Fruit fly (Drosophila melanogaster) Kc167 (cell line): ENCODE measurements around the gene Usp14.

Experiments
- Myc ChIP-seq: fragments of >200 bp; optimal IDR thresholded peaks from 2 replicates; lab custom pipeline; 2017; ENCODE audit warnings: missing external identifiers
- Sin3A ChIP-seq: fragments of >200 bp; optimal IDR thresholded peaks from 2 replicates; lab custom pipeline; 2018; ENCODE audit warnings: missing external identifiers
- h ChIP-seq: fragments of >200 bp; optimal IDR thresholded peaks from 3 replicates; lab custom pipeline; 2018; ENCODE audit warnings: missing external identifiers
- insv ChIP-seq: fragments of >200 bp; optimal IDR thresholded peaks from 3 replicates; lab custom pipeline; 2018; ENCODE audit warnings: missing external identifiers
- psq ChIP-seq: fragments of >200 bp; optimal IDR thresholded peaks from 2 replicates; lab custom pipeline; 2017; ENCODE audit warnings: missing external identifiers
- ttk ChIP-seq: sonication (Bioruptor generic); optimal IDR thresholded peaks from 2 replicates; lab custom pipeline; 2017; ENCODE audit warnings: missing external identifiers

The Usp14 gene

DNA sequence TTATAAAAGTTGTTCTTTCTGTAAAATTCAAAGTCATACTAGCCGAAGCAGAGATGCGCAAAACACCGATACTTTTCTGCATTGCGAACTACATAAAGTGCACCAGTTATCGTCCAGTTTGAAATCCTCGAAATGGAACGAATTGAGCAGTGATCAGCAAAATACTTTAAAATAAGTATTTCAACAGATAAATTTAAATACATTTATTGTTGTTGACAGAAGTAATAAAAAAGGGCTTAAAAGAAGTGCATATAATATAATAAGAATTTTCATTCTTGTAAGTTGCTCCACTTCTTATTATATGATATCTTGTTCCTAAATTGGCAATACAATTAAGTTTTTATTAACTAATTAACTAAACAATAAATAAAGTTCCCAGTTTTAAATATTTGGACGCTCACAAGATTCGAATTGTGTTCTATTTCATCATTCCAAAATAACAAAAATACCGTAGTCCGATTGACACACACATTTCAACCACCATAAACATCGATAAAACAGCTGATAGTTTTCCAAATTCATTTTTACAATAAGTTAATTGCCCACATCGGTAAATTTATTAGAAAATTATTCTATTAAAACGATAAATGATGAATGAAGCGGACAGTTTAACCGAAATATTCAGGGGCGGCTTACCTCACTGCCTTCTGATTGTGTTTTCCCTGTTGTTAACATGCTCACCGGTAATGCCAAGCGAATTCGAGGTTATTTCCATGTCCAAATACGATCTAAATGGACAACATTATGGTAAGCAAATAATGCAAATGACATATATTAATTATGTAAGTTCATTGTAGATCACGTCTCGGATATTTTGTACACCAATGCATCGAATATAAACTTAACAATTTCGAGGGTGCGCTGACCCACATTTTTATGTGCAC, at the start of gene Usp14, which contains the start of gene CG4972:
TSS of gene Usp14 (minus strand) at position 70 of the 884 bp plus-strand sequence.
TSS of gene CG4972 (plus strand) at position 466 of the 884 bp plus-strand sequence.
- no peak for TF ChIP-seq h (lab: Kevin White, UChicago)
- TF ChIP-seq insv = no peak
- TF ChIP-seq Sin3A (lab: Kevin White, UChicago) = no peak

DNA sequence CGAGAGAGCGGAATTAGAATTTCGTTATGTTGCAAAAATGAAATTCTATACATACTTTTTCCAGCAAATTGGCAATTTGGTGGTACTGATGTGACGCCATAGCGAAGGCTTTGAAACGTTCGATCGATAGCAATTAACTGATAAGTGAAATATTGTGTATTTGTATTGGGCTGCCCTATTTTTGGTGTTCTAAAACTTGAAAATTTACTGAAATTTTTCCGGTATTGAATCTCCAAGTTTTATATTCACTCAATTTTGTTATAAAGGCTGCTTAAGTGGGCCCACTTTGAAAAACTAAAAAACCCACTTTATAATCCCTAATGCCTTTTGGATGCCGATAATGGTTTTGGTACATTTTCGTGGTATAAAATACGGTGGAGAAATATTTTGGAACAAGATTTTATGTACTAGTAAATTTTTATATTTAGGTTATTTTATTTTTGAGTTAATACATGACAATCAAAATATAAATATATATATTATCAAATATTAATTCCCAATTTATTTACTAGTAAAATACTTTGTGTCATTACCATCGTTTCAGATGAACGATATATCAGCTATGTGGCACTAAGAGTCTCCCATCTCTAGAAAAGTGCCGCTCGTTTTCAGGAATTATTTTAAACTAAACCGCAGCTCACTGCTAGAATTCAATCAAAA, 48.3 kb upstream of the Usp14 start, which contains the start of the genes Cand1 and pim:
TSS of gene Cand1 (minus strand) at position 300 of the 660 bp plus-strand sequence.
TSS of gene pim (plus strand) at position 582 of the 660 bp plus-strand sequence.
- TF ChIP-seq ttk = no peak
- no peak for TF ChIP-seq insv
- no peak for TF ChIP-seq Myc (lab: Kevin White, UChicago)
- no peak for TF ChIP-seq psq (lab: Kevin White, UChicago)
- no peak for TF ChIP-seq Sin3A (lab: Kevin White, UChicago)
- TF ChIP-seq h (lab: Kevin White, UChicago) = no peak

DNA sequence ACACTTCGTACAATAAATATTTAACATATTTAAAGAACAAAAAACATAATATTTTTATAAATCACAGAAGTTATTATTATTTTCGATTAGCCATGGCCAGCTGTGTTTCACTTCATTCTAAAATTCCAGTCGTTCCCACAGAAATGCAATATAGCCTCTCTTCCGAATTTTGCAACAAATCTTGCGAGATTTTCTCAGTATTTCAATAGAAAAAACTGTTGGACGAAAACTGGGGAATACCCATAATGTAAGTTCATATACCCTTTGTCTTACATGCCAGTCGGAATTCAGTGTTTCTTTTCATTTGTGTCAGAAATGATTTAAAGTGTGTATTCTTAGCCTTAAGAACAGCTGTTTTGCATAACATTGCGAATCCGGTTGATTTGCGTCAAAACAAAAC, 42.3 kb upstream of the Usp14 start, which contains the start of the genes CtsL4 and ClpP:
TSS of gene CtsL4 (minus strand) at position 90 of the 400 bp plus-strand sequence.
TSS of gene ClpP (plus strand) at position 288 of the 400 bp plus-strand sequence.
- TF ChIP-seq insv = no peak
- TF ChIP-seq Sin3A (lab: Kevin White, UChicago) = no peak
- TF ChIP-seq h (lab: Kevin White, UChicago) = no peak
- TF ChIP-seq Myc (lab: Kevin White, UChicago) = no peak
- no peak for TF ChIP-seq ttk
- TF ChIP-seq psq (lab: Kevin White, UChicago) = no peak

DNA sequence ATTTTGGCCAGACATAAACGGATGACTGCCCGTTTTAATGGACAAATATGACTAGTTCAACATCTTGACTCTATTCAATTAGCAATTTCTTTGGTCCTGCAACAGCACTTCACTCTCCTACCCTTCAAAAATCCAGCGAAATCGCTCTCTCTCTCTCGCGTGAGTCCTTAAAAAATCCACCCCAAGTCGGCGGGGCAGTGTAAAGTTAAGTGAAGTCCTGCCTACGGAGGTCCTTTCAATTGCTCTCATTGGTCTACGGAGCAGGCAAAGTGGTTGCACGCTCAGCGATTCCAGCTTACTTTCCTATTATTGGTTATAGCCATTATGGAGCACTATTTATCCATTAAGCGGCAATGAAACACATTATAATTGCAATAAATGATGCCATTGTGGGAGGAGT, 39.7 kb upstream of the Usp14 start, which contains the start of gene CG34367:
TSS of gene CG34367 (minus strand) at position 35 of the 400 bp plus-strand sequence.
- no peak for TF ChIP-seq Myc (lab: Kevin White, UChicago)
- no peak for TF ChIP-seq h (lab: Kevin White, UChicago)
- TF ChIP-seq insv = no peak
- TF ChIP-seq psq (lab: Kevin White, UChicago) = no peak
- TF ChIP-seq Sin3A (lab: Kevin White, UChicago) = no peak
- no peak for TF ChIP-seq ttk

DNA sequence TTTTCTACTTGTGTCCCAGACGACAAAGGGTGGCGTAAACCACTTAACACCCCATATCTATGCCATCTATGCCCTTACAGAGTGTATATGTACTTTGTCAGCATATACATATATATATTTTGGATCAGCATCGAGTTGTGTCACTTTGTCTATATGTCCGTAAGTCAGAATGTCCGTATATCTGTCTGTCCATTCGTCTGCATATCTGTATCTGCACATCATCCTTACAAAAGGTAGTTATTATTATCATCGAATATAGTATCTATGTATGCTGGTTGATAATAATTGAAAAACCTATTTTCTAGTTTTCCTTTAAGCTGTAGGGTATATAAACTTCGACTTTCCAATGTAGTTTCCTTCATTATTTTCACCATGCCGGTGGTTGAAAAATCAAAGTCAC, 36.9 kb upstream of the Usp14 start:
- TF ChIP-seq ttk (no peak), psq (lab: Kevin White, UChicago) (no peak), insv (no peak), Sin3A (lab: Kevin White, UChicago) (no peak), Myc (lab: Kevin White, UChicago) (no peak), h (lab: Kevin White, UChicago) (no peak)

DNA sequence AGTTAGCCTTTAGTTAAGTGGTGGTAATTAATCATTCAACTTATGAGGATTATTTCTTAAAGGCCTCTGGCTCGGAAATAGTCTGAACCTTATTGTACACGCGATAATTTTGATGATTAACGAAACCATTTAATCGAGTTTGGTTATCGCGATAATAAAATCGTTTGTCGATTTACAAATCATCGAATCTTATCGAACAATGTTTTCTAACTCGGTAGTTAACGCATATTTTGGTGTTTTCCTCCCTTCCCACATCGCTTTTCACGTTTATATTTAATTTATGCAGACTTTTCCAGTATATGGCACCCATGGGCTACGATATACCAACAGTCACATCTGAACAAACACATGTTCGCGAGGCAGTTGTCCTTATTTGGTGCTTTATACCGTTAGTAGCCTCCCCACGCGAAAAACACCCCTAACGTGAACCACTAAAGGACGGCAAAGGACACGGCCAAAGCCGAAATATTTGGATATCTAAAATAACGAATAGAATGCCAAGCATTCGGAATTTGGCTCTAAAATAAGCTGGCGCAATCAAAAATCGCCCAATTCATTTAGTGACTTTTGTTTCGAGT, 29.9 kb upstream of the Usp14 start, which contains the start of gene Frmd5:
TSS of gene Frmd5 (plus strand) at position 414 of the 578 bp plus-strand sequence.
- TF ChIP-seq ttk (no peak), Sin3A (lab: Kevin White, UChicago) (no peak), Myc (lab: Kevin White, UChicago) (no peak), h (lab: Kevin White, UChicago) (no peak), insv (no peak), psq (lab: Kevin White, UChicago) (no peak)

DNA sequence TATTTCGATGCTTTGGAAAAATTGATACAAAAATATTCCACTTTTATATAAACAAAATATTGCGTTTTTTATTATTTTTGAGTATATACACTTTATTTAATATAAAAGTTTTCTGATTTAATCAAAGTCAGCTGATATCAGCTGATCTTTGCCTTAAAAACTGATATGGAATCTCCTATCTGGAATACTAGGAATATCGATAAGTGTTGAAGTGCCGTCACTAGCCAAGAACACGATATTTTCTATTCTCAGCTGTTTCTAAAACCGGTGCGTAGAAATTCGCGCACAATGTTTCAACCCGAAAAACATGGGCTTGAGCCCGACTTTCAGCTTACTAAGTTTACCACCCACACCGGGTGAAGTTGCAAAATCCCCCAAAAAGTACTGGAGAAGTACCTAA, 28.3 kb upstream of the Usp14 start, which contains the start of gene Sps2:
TSS of gene Sps2 (plus strand) at position 124 of the 400 bp plus-strand sequence.
- TF ChIP-seq Myc (lab: Kevin White, UChicago) (no peak), ttk (no peak), h (lab: Kevin White, UChicago) (no peak), insv (no peak), psq (lab: Kevin White, UChicago) (no peak), Sin3A (lab: Kevin White, UChicago) (no peak)

DNA sequence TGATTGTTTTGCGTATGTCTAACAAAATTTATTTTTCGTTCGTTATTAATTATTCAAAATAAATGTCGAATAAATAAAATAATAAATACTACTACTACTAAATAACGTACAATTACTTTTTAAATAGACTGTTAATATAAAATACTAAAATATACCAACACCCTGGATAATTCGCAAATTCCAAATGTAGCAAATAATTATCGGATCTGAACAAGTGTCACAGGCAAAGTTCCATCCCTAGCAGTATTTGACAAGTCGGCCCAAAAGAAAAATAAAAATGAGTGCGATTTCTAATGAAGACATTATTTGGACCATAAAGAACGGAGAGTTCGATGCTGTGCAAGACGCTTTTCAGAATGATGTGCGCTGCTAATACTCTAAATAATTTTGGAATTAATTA, 27.2 kb upstream of the Usp14 start, which contains the start of gene CG31715:
TSS of gene CG31715 (plus strand) at position 212 of the 400 bp plus-strand sequence.
- TF ChIP-seq h (lab: Kevin White, UChicago) = no peak
- no peak for TF ChIP-seq Sin3A (lab: Kevin White, UChicago)
- no peak for TF ChIP-seq Myc (lab: Kevin White, UChicago)
- TF ChIP-seq ttk = no peak
- no peak for TF ChIP-seq psq (lab: Kevin White, UChicago)
- no peak for TF ChIP-seq insv

DNA sequence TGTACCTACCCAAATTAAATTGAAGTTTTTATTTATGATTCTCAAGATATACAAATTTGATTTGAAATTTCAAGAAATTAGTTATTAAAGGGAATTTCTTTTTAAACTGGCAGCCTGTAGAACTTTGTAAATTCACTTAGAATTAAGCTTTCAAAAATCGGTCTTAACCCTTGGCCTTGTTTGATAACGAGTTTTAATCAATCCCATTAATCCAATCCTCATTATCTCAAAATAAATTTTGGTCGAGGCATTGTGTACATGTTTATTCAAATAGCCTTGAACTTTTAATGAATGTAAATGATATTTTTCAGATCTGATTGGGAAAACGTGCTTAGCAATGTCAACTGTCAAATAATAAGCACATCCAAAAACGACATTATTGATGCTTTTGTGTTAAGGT, 25.6 kb upstream of the Usp14 start:
- no peak for TF ChIP-seq insv
- TF ChIP-seq Myc (lab: Kevin White, UChicago) = no peak
- TF ChIP-seq Sin3A (lab: Kevin White, UChicago) = no peak
- TF ChIP-seq ttk = no peak
- TF ChIP-seq psq (lab: Kevin White, UChicago) = no peak
- no peak for TF ChIP-seq h (lab: Kevin White, UChicago)

DNA sequence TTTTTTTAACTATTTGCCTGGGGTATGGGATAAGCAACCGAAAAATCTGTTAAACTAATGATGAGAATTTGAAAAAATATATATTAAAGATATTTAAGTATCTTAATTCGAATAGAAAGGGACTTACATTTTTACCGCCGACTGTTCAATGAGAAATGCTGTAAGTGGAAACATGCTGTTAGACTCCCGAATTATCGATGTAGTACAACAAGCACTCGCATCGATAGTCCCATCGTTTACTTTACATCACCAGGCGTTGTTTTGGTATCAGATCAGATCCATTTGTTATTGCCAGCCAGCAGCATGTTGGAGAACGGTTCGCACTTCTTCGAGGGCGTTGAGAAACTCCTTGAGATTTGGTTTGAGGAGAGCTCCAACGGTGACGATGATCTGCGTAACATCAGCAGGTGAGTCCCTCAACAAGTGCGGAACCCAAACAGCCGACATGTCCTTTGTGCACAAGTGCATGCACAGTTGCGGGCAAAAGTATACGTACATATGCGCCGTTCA, 25.1 kb upstream of the Usp14 start, which contains the start of gene SamDC:
TSS of gene SamDC (plus strand) at position 246 of the 510 bp plus-strand sequence.
- no peak for TF ChIP-seq Myc (lab: Kevin White, UChicago)
- no peak for TF ChIP-seq ttk
- no peak for TF ChIP-seq h (lab: Kevin White, UChicago)
- TF ChIP-seq insv = no peak
- no peak for TF ChIP-seq psq (lab: Kevin White, UChicago)

DNA sequence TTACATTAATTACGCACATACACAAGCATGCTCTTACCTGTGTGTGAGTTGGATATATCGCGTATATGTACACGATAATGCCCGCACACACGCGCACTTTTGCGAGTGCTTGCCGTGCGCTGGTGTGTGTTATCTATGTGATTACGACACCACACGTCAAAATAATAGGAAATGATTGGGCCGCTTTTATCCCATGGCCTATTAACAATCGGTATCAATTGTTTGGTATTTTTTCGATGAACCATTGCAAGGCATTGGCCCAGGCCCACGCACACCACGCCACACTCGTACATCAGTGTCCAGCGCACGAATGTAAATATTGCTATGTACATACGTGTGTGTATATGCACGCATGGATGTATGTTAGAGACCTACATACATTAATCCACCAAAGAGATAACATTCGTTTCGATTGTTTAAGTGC, 20.7 kb upstream of the Usp14 start:
- no peak for TF ChIP-seq Sin3A (lab: Kevin White, UChicago)
- no peak for TF ChIP-seq psq (lab: Kevin White, UChicago)
- TF ChIP-seq insv = no peak
- TF ChIP-seq h (lab: Kevin White, UChicago) = no peak
- no peak for TF ChIP-seq ttk
- TF ChIP-seq Myc (lab: Kevin White, UChicago) = no peak
